Worm (Caenorhabditis elegans) whole organism, L3 larva: ENCODE measurements around the gene C50E3.7.

ENCODE experiments used
- R02D3.7 ChIP-seq: fragments of 150-350 bp; optimal IDR thresholded peaks from 2 replicates; lab custom pipeline; 2014; ENCODE audit warnings: missing biosample characterization, missing genetic modification characterization
- ZK546.5 ChIP-seq: sonication (generic microtip); optimal IDR thresholded peaks from 2 replicates; lab custom pipeline; 2017; ENCODE audit warnings: missing biosample characterization, missing genetic modification characterization
- aly-2 ChIP-seq: fragments of 150-350 bp; optimal IDR thresholded peaks from 2 replicates; lab custom pipeline; 2014; ENCODE audit warnings: missing biosample characterization, missing genetic modification characterization
- ama-1 ChIP-seq: fragments of 150-350 bp; optimal IDR thresholded peaks from 2 replicates; lab custom pipeline; 2018
- ceh-16 ChIP-seq: sonication (generic microtip); optimal IDR thresholded peaks from 2 replicates; lab custom pipeline; 2017; ENCODE audit warnings: missing biosample characterization, missing genetic modification characterization
- ceh-82 ChIP-seq: fragments of 150-350 bp; optimal IDR thresholded peaks from 2 replicates; lab custom pipeline; 2014; ENCODE audit warnings: missing biosample characterization, missing genetic modification characterization
- ceh-9 ChIP-seq: sonication (generic microtip); optimal IDR thresholded peaks from 2 replicates; lab custom pipeline; 2018; ENCODE audit warnings: missing biosample characterization, missing genetic modification characterization
- daf-12 ChIP-seq: fragments of 150-350 bp; optimal IDR thresholded peaks from 2 replicates; lab custom pipeline; 2014; ENCODE audit warnings: missing biosample characterization, missing genetic modification reagents, missing genetic modification characterization
- egl-5 ChIP-seq: fragments of 150-350 bp; optimal IDR thresholded peaks from 2 replicates; lab custom pipeline; 2017; ENCODE audit warnings: missing biosample characterization, missing genetic modification reagents, missing genetic modification characterization, inconsistent platforms
- elt-2 ChIP-seq: sonication (generic microtip); optimal IDR thresholded peaks from 2 replicates; lab custom pipeline; 2016; ENCODE audit warnings: missing genetic modification reagents, mild to moderate bottlenecking, missing genetic modification characterization, missing compliant biosample characterization
- elt-3 ChIP-seq, 3 experiments: fragments of 150-350 bp in 1 of 3; sonication (generic microtip) in 2 of 3; optimal IDR thresholded peaks; 2 replicates in 2 of 3; 4 replicates in 1 of 3; lab custom pipeline; 2014 to 2017; ENCODE audit warnings: missing biosample characterization in 3 of 3, missing genetic modification characterization in 3 of 3
- eor-1 ChIP-seq, 2 experiments: fragments of 150-350 bp; optimal IDR thresholded peaks; 2 replicates each; lab custom pipeline; 2014 to 2018; ENCODE audit warnings: missing biosample characterization in 2 of 2, missing genetic modification characterization in 2 of 2
- fkh-10 ChIP-seq: sonication (generic microtip); optimal IDR thresholded peaks from 2 replicates; lab custom pipeline; 2017; ENCODE audit warnings: missing biosample characterization, missing genetic modification reagents, missing genetic modification characterization
- fkh-2 ChIP-seq: fragments of 150-350 bp; optimal IDR thresholded peaks from 2 replicates; lab custom pipeline; 2014; ENCODE audit warnings: missing biosample characterization, missing genetic modification reagents, missing genetic modification characterization
- fos-1 ChIP-seq: fragments of 150-350 bp; optimal IDR thresholded peaks from 2 replicates; lab custom pipeline; 2014; ENCODE audit warnings: missing biosample characterization, missing genetic modification characterization
- hmg-11 ChIP-seq: sonication (generic microtip); optimal IDR thresholded peaks from 2 replicates; lab custom pipeline; 2016; ENCODE audit warnings: missing genetic modification characterization, missing compliant biosample characterization
- jun-1 ChIP-seq: fragments of 150-350 bp; optimal IDR thresholded peaks from 2 replicates; lab custom pipeline; 2014; ENCODE audit warnings: missing biosample characterization, missing genetic modification reagents, missing genetic modification characterization
- lin-15B ChIP-seq: fragments of 150-350 bp; optimal IDR thresholded peaks from 2 replicates; lab custom pipeline; 2014; ENCODE audit warnings: missing biosample characterization, missing genetic modification characterization
- lin-39 ChIP-seq: fragments of 150-350 bp; optimal IDR thresholded peaks from 2 replicates; lab custom pipeline; 2018; ENCODE audit warnings: missing biosample characterization, missing genetic modification reagents, missing genetic modification characterization
- lsy-12 ChIP-seq: sonication (generic microtip); optimal IDR thresholded peaks from 2 replicates; lab custom pipeline; 2016; ENCODE audit warnings: mild to moderate bottlenecking, missing genetic modification characterization, missing compliant biosample characterization
- mdl-1 ChIP-seq: fragments of 150-350 bp; optimal IDR thresholded peaks from 2 replicates; lab custom pipeline; 2014; ENCODE audit warnings: missing biosample characterization, missing genetic modification characterization
- mml-1 ChIP-seq: fragments of 150-350 bp; sonication (generic microtip); optimal IDR thresholded peaks from 3 replicates; lab custom pipeline; 2014; ENCODE audit warnings: missing biosample characterization, missing genetic modification characterization
- nhr-12 ChIP-seq: fragments of 150-350 bp; optimal IDR thresholded peaks from 2 replicates; lab custom pipeline; 2014; ENCODE audit warnings: missing biosample characterization, missing genetic modification characterization
- nhr-23 ChIP-seq: fragments of 150-350 bp; optimal IDR thresholded peaks from 2 replicates; lab custom pipeline; 2014; ENCODE audit warnings: missing biosample characterization, missing genetic modification reagents, missing genetic modification characterization
- nhr-237 ChIP-seq: fragments of 150-350 bp; optimal IDR thresholded peaks from 2 replicates; lab custom pipeline; 2014; ENCODE audit warnings: missing biosample characterization, missing genetic modification characterization
- nhr-28 ChIP-seq: fragments of 150-350 bp; optimal IDR thresholded peaks from 2 replicates; lab custom pipeline; 2014; ENCODE audit warnings: missing biosample characterization, missing genetic modification characterization
- nhr-43 ChIP-seq: sonication (generic microtip); optimal IDR thresholded peaks from 2 replicates; lab custom pipeline; 2016; ENCODE audit warnings: mild to moderate bottlenecking, missing genetic modification characterization, missing compliant biosample characterization; ENCODE audit not compliant: poor library complexity, severe bottlenecking
- nhr-76 ChIP-seq: fragments of 150-350 bp; sonication (generic microtip); optimal IDR thresholded peaks from 5 replicates; lab custom pipeline; 2014; ENCODE audit warnings: missing biosample characterization, missing genetic modification characterization
- pha-4 ChIP-seq: fragments of 150-350 bp; optimal IDR thresholded peaks from 2 replicates; lab custom pipeline; 2014; ENCODE audit warnings: missing biosample characterization, missing genetic modification reagents, missing genetic modification characterization
- pqm-1 ChIP-seq: fragments of 150-350 bp; optimal IDR thresholded peaks from 2 replicates; lab custom pipeline; 2017; ENCODE audit warnings: missing biosample characterization, missing genetic modification characterization, inconsistent platforms
- sea-2 ChIP-seq: fragments of 150-350 bp; sonication (generic microtip); optimal IDR thresholded peaks from 4 replicates; lab custom pipeline; 2014; ENCODE audit warnings: missing biosample characterization, missing genetic modification reagents, missing genetic modification characterization
- tbx-2 ChIP-seq: sonication (generic microtip); optimal IDR thresholded peaks from 2 replicates; lab custom pipeline; 2016; ENCODE audit warnings: mild to moderate bottlenecking, missing genetic modification characterization, missing compliant biosample characterization
- unc-39 ChIP-seq: sonication (generic microtip); optimal IDR thresholded peaks from 4 replicates; lab custom pipeline; 2017; ENCODE audit warnings: missing biosample characterization, missing genetic modification characterization
- unc-62 ChIP-seq: fragments of 150-350 bp; sonication (generic microtip); optimal IDR thresholded peaks from 4 replicates; lab custom pipeline; 2014; ENCODE audit warnings: missing biosample characterization, missing genetic modification reagents, missing genetic modification characterization
- ztf-11 ChIP-seq: fragments of 150-350 bp; optimal IDR thresholded peaks from 2 replicates; lab custom pipeline; 2014; ENCODE audit warnings: missing biosample characterization, missing genetic modification characterization

C50E3.7 gene

ce11 chrV:7639787-7640186 lies 41.6 kb upstream of the C50E3.7 start, which contains the start of gene F07C4.10:
F07C4.10 (minus strand) TSS chrV:7639887.
- TF ChIP-seq mdl-1, result no peak
- TF ChIP-seq aly-2 (tag; lab: Kevin White, UChicago), result no peak
- TF ChIP-seq ceh-9 (tag; lab: Kevin White, UChicago), result no peak
- no peak for TF ChIP-seq lsy-12 (tag; lab: Kevin White, UChicago)
- TF ChIP-seq daf-12 (tag; lab: Kevin White, UChicago), result no peak
- TF ChIP-seq ceh-82 (tag; lab: Kevin White, UChicago), result no peak
- TF ChIP-seq ceh-16, result no peak
- no peak for TF ChIP-seq fkh-10
- no peak for TF ChIP-seq ama-1 (lab: Kevin White, UChicago)
- no peak for TF ChIP-seq nhr-12 (tag; lab: Kevin White, UChicago)
- TF ChIP-seq tbx-2 (tag; lab: Kevin White, UChicago), result no peak
- TF ChIP-seq egl-5 (tag; lab: Kevin White, UChicago), result no peak
- no peak for TF ChIP-seq nhr-237 (tag; lab: Kevin White, UChicago)

DNA sequence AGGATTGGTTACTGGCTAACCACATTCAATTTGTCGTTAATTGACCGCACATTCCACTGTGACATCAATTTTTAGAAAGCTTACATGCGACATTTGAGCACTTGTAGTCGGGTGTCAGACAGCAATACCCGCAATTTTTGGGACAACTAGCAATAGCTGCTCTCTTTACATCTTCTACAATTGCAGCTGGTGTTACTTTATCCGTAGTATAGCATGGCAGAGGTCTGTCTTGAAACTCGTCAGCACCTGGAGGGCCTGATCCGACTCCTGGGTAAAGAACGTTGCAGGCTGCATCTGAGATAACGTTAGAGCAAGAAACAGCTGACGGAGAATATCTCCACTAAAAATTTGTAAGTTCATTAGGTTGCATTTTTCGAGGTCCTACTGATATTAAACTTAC lies 41.2 kb upstream of the C50E3.7 start:
- TF ChIP-seq eor-1 (tag; optimal IDR thresholded peaks at IDR 0.05; lab: Kevin White, UChicago) (no peak), nhr-237 (tag; lab: Kevin White, UChicago) (no peak), elt-3 (tag; optimal IDR thresholded peaks at IDR 0.05; lab: Kevin White, UChicago) (no peak)
- TF ChIP-seq, all 47 proteins: peak for 0

DNA sequence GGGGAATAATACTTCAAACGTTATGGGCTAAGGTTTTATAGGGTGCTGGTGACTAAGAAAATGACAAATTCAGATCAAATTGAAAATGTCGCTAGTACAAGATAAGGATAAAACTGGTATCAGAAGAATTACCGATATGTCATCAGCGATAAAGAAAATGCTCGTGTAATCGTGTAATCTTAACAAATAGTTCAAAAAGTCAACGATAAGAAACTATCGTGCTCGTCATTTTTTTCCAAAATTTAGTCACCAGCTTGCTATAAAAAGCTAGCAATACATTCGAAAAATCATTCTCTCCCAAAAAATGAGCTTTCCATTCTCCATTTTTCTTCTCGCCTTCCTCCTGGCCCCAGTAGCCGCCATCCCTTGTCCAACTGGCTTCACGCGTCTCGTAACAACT lies 39.6 kb upstream of the C50E3.7 start, which contains the start of gene clec-45:
clec-45 (plus strand) TSS at position 301 of the 400 bp plus-strand sequence.
- TF ChIP-seq nhr-12 (tag; lab: Kevin White, UChicago) (no peak), daf-12 (tag; lab: Kevin White, UChicago) (no peak)
- TF ChIP-seq, all 47 proteins: peak for 0

DNA sequence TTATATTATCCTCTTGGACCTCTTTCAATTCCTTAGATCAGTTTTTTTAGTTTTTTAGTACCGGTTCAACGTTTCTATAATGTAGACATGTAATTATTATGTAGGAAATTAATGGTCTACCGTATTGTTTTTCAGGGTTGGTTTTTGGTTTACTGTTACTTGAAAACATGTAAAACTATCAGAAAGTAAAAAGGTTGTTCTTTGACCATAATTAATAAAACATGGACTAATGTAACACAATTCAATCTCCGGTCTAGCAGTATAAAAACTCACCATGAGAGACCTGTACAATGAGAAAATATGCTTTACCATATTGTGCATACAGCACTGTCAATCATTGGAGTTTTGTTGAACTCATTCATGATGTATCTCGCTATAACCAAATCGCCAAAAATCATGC lies 37.3 kb upstream of the C50E3.7 start, which contains the start of gene srd-29:
srd-29 (plus strand) TSS at position 301 of the 400 bp plus-strand sequence.
- TF ChIP-seq nhr-12 (tag; lab: Kevin White, UChicago) (no peak), nhr-43 (tag; lab: Kevin White, UChicago) (no peak), ama-1 (lab: Kevin White, UChicago) (no peak), fos-1 (tag; lab: Kevin White, UChicago) (no peak), fkh-10 (no peak), nhr-28 (no peak), ZK546.5 (tag; lab: Kevin White, UChicago) (no peak)

DNA sequence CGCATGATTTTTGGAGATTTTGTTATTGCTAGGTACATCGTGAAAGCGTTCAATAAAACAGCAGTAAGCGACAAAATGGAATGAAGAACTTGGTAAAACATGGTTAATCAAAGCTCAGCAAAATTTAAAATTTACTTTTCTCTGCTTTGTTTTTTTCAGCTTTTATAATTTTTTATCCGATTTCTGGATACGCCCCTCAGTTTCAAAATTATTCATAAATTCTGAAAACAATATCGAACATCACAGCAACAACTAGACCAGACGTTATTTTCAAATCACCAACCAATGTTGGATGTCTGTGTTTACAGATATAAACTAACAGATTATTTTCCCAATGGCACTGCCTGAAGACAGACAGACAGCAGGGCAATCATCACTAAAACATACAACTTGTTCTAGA lies 36.5 kb upstream of the C50E3.7 start, which contains the start of gene srd-31:
srd-31 (minus strand) TSS at position 101 of the 400 bp plus-strand sequence.
- TF ChIP-seq lin-39 (tag; lab: Kevin White, UChicago), result no peak
- no peak for TF ChIP-seq tbx-2 (tag; lab: Kevin White, UChicago)
- no peak for TF ChIP-seq fkh-10
- no peak for TF ChIP-seq lsy-12 (tag; lab: Kevin White, UChicago)
- no peak for TF ChIP-seq jun-1 (tag; lab: Kevin White, UChicago)
- no peak for TF ChIP-seq pqm-1
- no peak for TF ChIP-seq elt-2 (tag; lab: Kevin White, UChicago)
- TF ChIP-seq ztf-11 (tag; lab: Kevin White, UChicago), result no peak
- TF ChIP-seq daf-12 (tag; lab: Kevin White, UChicago), result no peak
- TF ChIP-seq ceh-9 (tag; lab: Kevin White, UChicago), result no peak
- TF ChIP-seq hmg-11 (tag; lab: Kevin White, UChicago), result no peak
- TF ChIP-seq nhr-76 (tag; lab: Kevin White, UChicago), result no peak
- TF ChIP-seq pha-4 (tag; lab: Kevin White, UChicago), result no peak
- TF ChIP-seq mml-1 (tag; lab: Kevin White, UChicago), result no peak
- TF ChIP-seq ZK546.5 (tag; lab: Kevin White, UChicago), result no peak
- TF ChIP-seq mdl-1, result no peak
- no peak for TF ChIP-seq lin-15B (tag; lab: Kevin White, UChicago)
- TF ChIP-seq nhr-23, result no peak

DNA sequence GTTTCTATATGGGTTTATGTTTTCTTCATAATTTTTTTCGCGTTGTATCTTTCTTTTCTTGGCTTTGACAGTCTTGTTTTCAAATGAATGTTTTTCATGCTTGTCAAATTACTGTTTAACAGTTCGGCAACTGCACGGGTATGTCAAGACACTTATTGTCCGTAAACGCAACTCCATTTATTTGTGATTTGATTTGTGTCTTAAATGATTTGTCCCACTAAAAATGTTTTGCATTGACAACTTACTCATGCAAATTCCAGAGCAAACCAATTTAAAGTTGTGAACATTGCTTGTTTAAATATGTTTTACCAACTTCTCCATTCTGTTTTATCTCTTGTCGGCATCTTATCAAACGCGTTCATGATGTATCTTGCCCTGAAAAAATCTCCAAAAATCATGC lies 33.6 kb upstream of the C50E3.7 start, which contains the start of gene srd-25:
srd-25 (plus strand) TSS at position 301 of the 400 bp plus-strand sequence.
- no peak for TF ChIP-seq nhr-12 (tag; lab: Kevin White, UChicago)
- TF ChIP-seq aly-2 (tag; lab: Kevin White, UChicago), result no peak
- no peak for TF ChIP-seq ceh-9 (tag; lab: Kevin White, UChicago)
- no peak for TF ChIP-seq tbx-2 (tag; lab: Kevin White, UChicago)
- no peak for TF ChIP-seq R02D3.7 (tag; lab: Kevin White, UChicago)
- no peak for TF ChIP-seq pha-4 (tag; lab: Kevin White, UChicago)
- no peak for TF ChIP-seq nhr-23
- no peak for TF ChIP-seq ZK546.5 (tag; lab: Kevin White, UChicago)
- no peak for TF ChIP-seq lin-39 (tag; lab: Kevin White, UChicago)
- no peak for TF ChIP-seq sea-2 (GFP tag; lab: Kevin White, UChicago)
- TF ChIP-seq mml-1 (tag; lab: Kevin White, UChicago), result no peak
- TF ChIP-seq unc-39 (tag; lab: Kevin White, UChicago), result no peak
- no peak for TF ChIP-seq ceh-82 (tag; lab: Kevin White, UChicago)
- TF ChIP-seq mdl-1, result no peak
- no peak for TF ChIP-seq fkh-2 (tag; lab: Kevin White, UChicago)
- TF ChIP-seq fos-1 (tag; lab: Kevin White, UChicago), result no peak
- no peak for TF ChIP-seq fkh-10
- no peak for TF ChIP-seq nhr-28
- no peak for TF ChIP-seq unc-62 (GFP tag; lab: Kevin White, UChicago)
